Worm (Caenorhabditis elegans) whole organism, L2 larva: ENCODE data around the gene C09B8.8.

Source experiments
- C34F6.9 ChIP-seq: fragments of 150-350 bp; optimal IDR thresholded peaks from 2 replicates; lab custom pipeline; 2014; ENCODE audit warnings: missing biosample characterization, missing genetic modification characterization
- F13H6.1 ChIP-seq: sonication (generic microtip); optimal IDR thresholded peaks from 2 replicates; lab custom pipeline; 2016; ENCODE audit warnings: missing genetic modification characterization, missing compliant biosample characterization
- R02D3.7 ChIP-seq: fragments of 150-350 bp; optimal IDR thresholded peaks from 2 replicates; lab custom pipeline; 2014; ENCODE audit warnings: missing biosample characterization, missing genetic modification characterization
- Y55F3AM.14 ChIP-seq: fragments of 200-800 bp; sonication (Bioruptor generic); optimal IDR thresholded peaks from 2 replicates; lab custom pipeline; 2018; ENCODE audit warnings: mild to moderate bottlenecking, missing genetic modification characterization, missing compliant biosample characterization
- ZK546.5 ChIP-seq: sonication (generic microtip); optimal IDR thresholded peaks from 2 replicates; lab custom pipeline; 2017; ENCODE audit warnings: missing biosample characterization, missing genetic modification characterization
- alr-1 ChIP-seq: fragments of 150-350 bp; optimal IDR thresholded peaks from 2 replicates; lab custom pipeline; 2014; ENCODE audit warnings: missing biosample characterization, missing genetic modification characterization
- aly-2 ChIP-seq: fragments of 150-350 bp; optimal IDR thresholded peaks from 2 replicates; lab custom pipeline; 2014; ENCODE audit warnings: missing biosample characterization, missing genetic modification characterization
- ama-1 ChIP-seq: fragments of 150-350 bp; optimal IDR thresholded peaks from 2 replicates; lab custom pipeline; 2018; ENCODE audit warnings: inconsistent platforms
- blmp-1 ChIP-seq: sonication (generic microtip); optimal IDR thresholded peaks from 2 replicates; lab custom pipeline; 2017; ENCODE audit warnings: missing genetic modification characterization, mild to moderate bottlenecking, missing compliant biosample characterization, antibody characterized with exemption, moderate library complexity; ENCODE audit not compliant: insufficient read depth
- ceh-16 ChIP-seq: fragments of 150-350 bp; optimal IDR thresholded peaks from 2 replicates; lab custom pipeline; 2014; ENCODE audit warnings: missing biosample characterization, missing genetic modification characterization
- ceh-82 ChIP-seq: fragments of 150-350 bp; optimal IDR thresholded peaks from 2 replicates; lab custom pipeline; 2014; ENCODE audit warnings: missing biosample characterization, missing genetic modification characterization
- crh-2 ChIP-seq: sonication (generic microtip); optimal IDR thresholded peaks from 2 replicates; lab custom pipeline; 2017; ENCODE audit warnings: missing biosample characterization, missing genetic modification characterization
- dmd-4 ChIP-seq: sonication (generic microtip); optimal IDR thresholded peaks from 2 replicates; lab custom pipeline; 2017; ENCODE audit warnings: missing biosample characterization, missing genetic modification characterization
- egl-27 ChIP-seq: sonication (generic microtip); optimal IDR thresholded peaks from 3 replicates; lab custom pipeline; 2017; ENCODE audit warnings: missing biosample characterization, missing genetic modification reagents, missing genetic modification characterization
- elt-1 ChIP-seq: fragments of 150-350 bp; optimal IDR thresholded peaks from 2 replicates; lab custom pipeline; 2014; ENCODE audit warnings: missing biosample characterization, missing genetic modification characterization
- elt-3 ChIP-seq: sonication (generic microtip); optimal IDR thresholded peaks from 2 replicates; lab custom pipeline; 2017; ENCODE audit warnings: missing biosample characterization, missing genetic modification characterization
- fos-1 ChIP-seq: fragments of 150-350 bp; optimal IDR thresholded peaks from 2 replicates; lab custom pipeline; 2014; ENCODE audit warnings: missing biosample characterization, missing genetic modification characterization
- gmeb-1 ChIP-seq: fragments of 150-350 bp; optimal IDR thresholded peaks from 2 replicates; lab custom pipeline; 2014; ENCODE audit warnings: missing biosample characterization, missing genetic modification characterization
- lin-11 ChIP-seq: fragments of 150-350 bp; sonication (generic microtip); optimal IDR thresholded peaks from 2 replicates; lab custom pipeline; 2014; ENCODE audit warnings: missing biosample characterization, missing genetic modification characterization, inconsistent platforms, mixed read lengths
- lin-13 ChIP-seq: fragments of 150-350 bp; optimal IDR thresholded peaks from 2 replicates; lab custom pipeline; 2014; ENCODE audit warnings: missing biosample characterization, missing genetic modification reagents, missing genetic modification characterization
- lin-39 ChIP-seq: fragments of 150-350 bp; optimal IDR thresholded peaks from 2 replicates; lab custom pipeline; 2014; ENCODE audit warnings: missing biosample characterization, missing genetic modification reagents, missing genetic modification characterization
- lsy-2 ChIP-seq, 2 experiments: fragments of 150-350 bp in 1 of 2; sonication (generic microtip) in 1 of 2; optimal IDR thresholded peaks; 2 replicates each; lab custom pipeline; 2014 to 2017; ENCODE audit warnings: missing biosample characterization in 2 of 2, missing genetic modification characterization in 2 of 2
- mab-5 ChIP-seq: fragments of 150-350 bp; optimal IDR thresholded peaks from 2 replicates; lab custom pipeline; 2014; ENCODE audit warnings: missing biosample characterization, missing genetic modification characterization
- mbf-1 ChIP-seq: sonication (generic microtip); optimal IDR thresholded peaks from 2 replicates; lab custom pipeline; 2017; ENCODE audit warnings: missing biosample characterization, missing genetic modification characterization
- mdl-1 ChIP-seq, 2 experiments: fragments of 150-350 bp in 1 of 2; sonication (generic microtip) in 1 of 2; optimal IDR thresholded peaks; 2 replicates each; lab custom pipeline; 2017; ENCODE audit warnings: missing biosample characterization in 2 of 2, missing genetic modification characterization in 2 of 2
- nhr-10 ChIP-seq: sonication (generic microtip); optimal IDR thresholded peaks from 2 replicates; lab custom pipeline; 2017; ENCODE audit warnings: missing biosample characterization, missing genetic modification characterization
- nhr-11 ChIP-seq: fragments of 150-350 bp; optimal IDR thresholded peaks from 2 replicates; lab custom pipeline; 2014; ENCODE audit warnings: missing biosample characterization, missing genetic modification characterization
- nhr-12 ChIP-seq: fragments of 150-350 bp; optimal IDR thresholded peaks from 2 replicates; lab custom pipeline; 2014; ENCODE audit warnings: missing biosample characterization, missing genetic modification characterization
- nhr-129 ChIP-seq: fragments of 150-350 bp; optimal IDR thresholded peaks from 2 replicates; lab custom pipeline; 2014; ENCODE audit warnings: missing biosample characterization, missing genetic modification characterization
- nhr-21 ChIP-seq: fragments of 150-350 bp; optimal IDR thresholded peaks from 2 replicates; lab custom pipeline; 2014; ENCODE audit warnings: missing biosample characterization, missing genetic modification characterization
- nhr-23 ChIP-seq: fragments of 150-350 bp; optimal IDR thresholded peaks from 2 replicates; lab custom pipeline; 2014; ENCODE audit warnings: missing biosample characterization, missing genetic modification reagents, missing genetic modification characterization
- nhr-237 ChIP-seq: fragments of 150-350 bp; optimal IDR thresholded peaks from 2 replicates; lab custom pipeline; 2014; ENCODE audit warnings: missing biosample characterization, missing genetic modification characterization
- nhr-25 ChIP-seq: fragments of 150-350 bp; sonication (generic microtip); optimal IDR thresholded peaks from 3 replicates; lab custom pipeline; 2014; ENCODE audit warnings: missing biosample characterization, missing genetic modification characterization
- nhr-6 ChIP-seq: fragments of 150-350 bp; optimal IDR thresholded peaks from 2 replicates; lab custom pipeline; 2014; ENCODE audit warnings: missing biosample characterization, missing genetic modification characterization
- nhr-77 ChIP-seq: fragments of 150-350 bp; optimal IDR thresholded peaks from 2 replicates; lab custom pipeline; 2014; ENCODE audit warnings: missing biosample characterization, missing genetic modification characterization
- peb-1 ChIP-seq: fragments of 150-350 bp; optimal IDR thresholded peaks from 2 replicates; lab custom pipeline; 2014; ENCODE audit warnings: missing biosample characterization, missing genetic modification characterization
- sem-4 ChIP-seq: fragments of 150-350 bp; optimal IDR thresholded peaks from 2 replicates; lab custom pipeline; 2014; ENCODE audit warnings: missing biosample characterization, missing genetic modification reagents, missing genetic modification characterization
- skn-1 ChIP-seq: sonication (generic microtip); optimal IDR thresholded peaks from 2 replicates; lab custom pipeline; 2017; ENCODE audit warnings: missing biosample characterization, missing genetic modification characterization
- sma-3 ChIP-seq: sonication (generic microtip); optimal IDR thresholded peaks from 2 replicates; lab custom pipeline; 2016; ENCODE audit warnings: missing genetic modification reagents, missing genetic modification characterization, missing compliant biosample characterization
- sma-9 ChIP-seq, 2 experiments: fragments of 150-350 bp in 1 of 2; sonication (generic microtip) in 1 of 2; optimal IDR thresholded peaks; 2 replicates each; lab custom pipeline; 2014 to 2016; ENCODE audit warnings: missing genetic modification characterization in 2 of 2, mild to moderate bottlenecking in 1 of 2, missing biosample characterization in 1 of 2, missing compliant biosample characterization in 1 of 2, missing genetic modification reagents in 1 of 2, moderate library complexity in 1 of 2
- snpc-4 ChIP-seq: fragments of 150-350 bp; optimal IDR thresholded peaks from 2 replicates; lab custom pipeline; 2014; ENCODE audit warnings: missing biosample characterization, missing genetic modification characterization
- unc-39 ChIP-seq: fragments of 150-350 bp; optimal IDR thresholded peaks from 2 replicates; lab custom pipeline; 2014; ENCODE audit warnings: missing biosample characterization, missing genetic modification characterization
- unc-55 ChIP-seq: fragments of 150-350 bp; sonication (generic microtip); optimal IDR thresholded peaks from 3 replicates; lab custom pipeline; 2014; ENCODE audit warnings: missing biosample characterization, missing genetic modification reagents, missing genetic modification characterization
- unc-62 ChIP-seq: fragments of 150-350 bp; optimal IDR thresholded peaks from 2 replicates; lab custom pipeline; 2014; ENCODE audit warnings: missing biosample characterization, missing genetic modification reagents, missing genetic modification characterization
- zag-1 ChIP-seq: fragments of 150-350 bp; optimal IDR thresholded peaks from 2 replicates; lab custom pipeline; 2014; ENCODE audit warnings: missing biosample characterization, missing genetic modification characterization
- ztf-1 ChIP-seq: fragments of 200-800 bp; sonication (Bioruptor generic); conservative IDR thresholded peaks from 2 replicates; pipeline ENCODE4 v1.3.6; 2022; ENCODE audit warnings: missing genetic modification characterization, missing compliant biosample characterization
- ztf-11 ChIP-seq: sonication (generic microtip); optimal IDR thresholded peaks from 2 replicates; lab custom pipeline; 2017; ENCODE audit warnings: missing biosample characterization, missing genetic modification characterization
- ztf-4 ChIP-seq: fragments of 150-350 bp; optimal IDR thresholded peaks from 2 replicates; lab custom pipeline; 2014; ENCODE audit warnings: missing biosample characterization, missing genetic modification characterization

The C09B8.8 gene

DNA sequence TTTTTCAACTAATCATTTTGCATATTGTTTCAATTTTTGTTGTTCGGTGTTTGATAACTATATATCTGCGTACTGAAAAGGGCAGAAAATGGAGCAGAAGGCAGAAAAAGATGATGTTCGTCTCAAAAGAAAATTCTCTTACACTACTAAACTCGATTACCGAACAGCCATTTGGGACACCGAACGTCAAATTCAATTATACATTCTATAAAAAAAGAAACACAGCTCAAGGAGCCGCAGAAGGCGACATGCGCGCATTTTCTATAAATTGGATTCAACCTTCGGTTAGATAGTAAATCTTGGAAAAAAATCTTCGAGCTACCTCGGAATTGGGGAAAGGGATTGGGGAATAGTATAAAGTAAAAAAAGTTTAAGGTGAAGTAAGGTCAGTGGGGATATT is 32.0 kb upstream of the C09B8.8 start:
- TF ChIP-seq sma-9 (GFP tag; optimal IDR thresholded peaks at IDR 0.05; lab: Kevin White, UChicago): peak; percentile 38
- TF ChIP-seq sma-9 (tag; optimal IDR thresholded peaks at IDR 0.05; lab: Kevin White, UChicago): no peak
- TF ChIP-seq unc-39 (tag; lab: Kevin White, UChicago): no peak
- no peak for TF ChIP-seq F13H6.1 (tag; lab: Kevin White, UChicago)
- TF ChIP-seq, all 48 proteins: peak for 1

DNA sequence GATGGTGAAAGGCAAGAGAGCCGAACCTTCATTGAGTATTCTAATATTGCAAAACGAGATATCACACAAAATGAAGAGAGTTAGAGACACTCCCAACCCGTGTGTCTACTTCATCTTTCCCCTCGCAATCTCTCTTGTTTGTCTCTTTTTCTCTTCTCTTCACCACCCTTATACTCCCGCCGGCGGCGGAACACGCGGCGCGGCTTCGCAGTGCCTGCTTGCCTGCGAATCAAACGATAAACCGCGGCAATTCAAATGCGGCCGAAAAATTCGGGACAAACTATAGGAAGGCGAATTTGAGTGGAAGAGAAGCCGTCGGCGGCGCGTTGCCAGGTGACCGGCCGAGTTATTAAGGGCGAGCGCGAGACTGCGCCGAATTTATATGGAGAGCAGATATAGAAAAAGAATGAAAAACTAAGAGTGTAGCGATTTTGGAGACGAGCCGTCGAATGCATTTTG is 30.7 kb upstream of the C09B8.8 start, which contains the start of gene klp-13:
klp-13 (plus strand) TSS at position 409 of the 459 bp plus-strand sequence.
- TF ChIP-seq R02D3.7 (tag; lab: Kevin White, UChicago) (no peak), nhr-10 (no peak), lin-11 (tag; lab: Kevin White, UChicago) (peak; percentile 89), dmd-4 (tag; lab: Kevin White, UChicago) (no peak), lin-39 (tag; lab: Kevin White, UChicago) (no peak), unc-39 (tag; lab: Kevin White, UChicago) (no peak), nhr-129 (tag; lab: Kevin White, UChicago) (peak; percentile 92), ceh-82 (no peak), snpc-4 (tag; lab: Kevin White, UChicago) (peak; percentile 49), nhr-11 (no peak), C34F6.9 (tag; lab: Kevin White, UChicago) (peak; percentile 91), peb-1 (tag; lab: Kevin White, UChicago) (no peak), fos-1 (tag; lab: Kevin White, UChicago) (peak; percentile 80), nhr-12 (tag; lab: Kevin White, UChicago) (no peak), unc-62 (GFP tag; lab: Kevin White, UChicago) (no peak), elt-1 (tag; lab: Kevin White, UChicago) (no peak), aly-2 (tag; lab: Kevin White, UChicago) (no peak), skn-1 (tag; lab: Kevin White, UChicago) (no peak), mdl-1 (tag; optimal IDR thresholded peaks at IDR 0.05; lab: Kevin White, UChicago) (peak; percentile 55 to 84), sma-3 (GFP tag; lab: Kevin White, UChicago) (peak; percentile 64), ztf-11 (tag; lab: Kevin White, UChicago) (no peak), lsy-2 (tag; optimal IDR thresholded peaks at IDR 0.05; lab: Kevin White, UChicago) (peak; percentile 45 to 89), sma-9 (GFP tag; optimal IDR thresholded peaks at IDR 0.05; lab: Kevin White, UChicago) (peak; percentile 90), sma-9 (tag; optimal IDR thresholded peaks at IDR 0.05; lab: Kevin White, UChicago) (no peak), mbf-1 (no peak), nhr-6 (peak; percentile 54), ztf-1 (GFP tag; lab: Robert Waterston, UW) (no peak), sem-4 (tag; lab: Kevin White, UChicago) (peak; percentile 77), ztf-4 (peak; percentile 76), Y55F3AM.14 (peak; percentile 66), crh-2 (peak; percentile 91), blmp-1 (tag; lab: Kevin White, UChicago) (peak; percentile 30), elt-3 (no peak), nhr-77 (tag; lab: Kevin White, UChicago) (no peak), nhr-237 (tag; lab: Kevin White, UChicago) (no peak), gmeb-1 (peak; percentile 88), mab-5 (tag; lab: Kevin White, UChicago) (peak; percentile 38), lin-13 (GFP tag; lab: Kevin White, UChicago) (peak; percentile 95), nhr-25 (tag; lab: Kevin White, UChicago) (no peak), ceh-16 (tag; lab: Kevin White, UChicago) (no peak), zag-1 (tag; lab: Kevin White, UChicago) (peak; percentile 75), unc-55 (GFP tag; lab: Kevin White, UChicago) (peak; percentile 96), egl-27 (tag; lab: Kevin White, UChicago) (peak; percentile 76), ama-1 (no peak), ZK546.5 (peak; percentile 89), F13H6.1 (tag; lab: Kevin White, UChicago) (peak; percentile 89), nhr-23 (tag; lab: Kevin White, UChicago) (no peak), nhr-21 (tag; lab: Kevin White, UChicago) (peak; percentile 74), alr-1 (tag; lab: Kevin White, UChicago) (no peak)
